Worm (Caenorhabditis elegans) whole organism, young adult: ENCODE data around the gene F41E6.8.

Source experiments
- B0019.2 ChIP-seq: fragments of 200-800 bp; sonication (Bioruptor generic); conservative IDR thresholded peaks from 2 replicates; pipeline ENCODE4 v1.3.6; 2022; ENCODE audit warnings: missing genetic modification reagents, missing genetic modification characterization, missing compliant biosample characterization
- B0336.3 ChIP-seq: fragments of 200-800 bp; sonication (Bioruptor generic); IDR thresholded peaks from 2 replicates; pipeline ENCODE4 v1.3.6; 2022; ENCODE audit warnings: missing genetic modification characterization, missing compliant biosample characterization
- D2030.7 ChIP-seq: fragments of 200-800 bp; sonication (Bioruptor generic); IDR thresholded peaks from 2 replicates; pipeline ENCODE4 v1.3.6; 2022; ENCODE audit warnings: missing genetic modification reagents, missing genetic modification characterization, missing compliant biosample characterization
- F22D6.2 ChIP-seq: sonication (generic microtip); optimal IDR thresholded peaks from 2 replicates; lab custom pipeline; 2016; ENCODE audit warnings: mild to moderate bottlenecking, missing genetic modification characterization, missing compliant biosample characterization
- F23B12.7 ChIP-seq: sonication (generic microtip); optimal IDR thresholded peaks from 2 replicates; lab custom pipeline; 2017; ENCODE audit warnings: missing genetic modification characterization, mild to moderate bottlenecking, missing compliant biosample characterization, antibody characterized with exemption, moderate library complexity; ENCODE audit not compliant: insufficient read depth
- F37B4.10 ChIP-seq: fragments of 200-800 bp; sonication (Bioruptor generic); IDR thresholded peaks from 2 replicates; pipeline ENCODE4 v1.3.6; 2022; ENCODE audit warnings: missing genetic modification characterization, missing compliant biosample characterization
- F39B2.1 ChIP-seq: fragments of 200-800 bp; sonication (Bioruptor generic); IDR thresholded peaks from 2 replicates; pipeline ENCODE4 v1.3.6; 2022; ENCODE audit warnings: missing genetic modification reagents, missing genetic modification characterization, missing compliant biosample characterization
- F52B5.7 ChIP-seq: sonication (generic microtip); optimal IDR thresholded peaks from 2 replicates; lab custom pipeline; 2016; ENCODE audit warnings: mild to moderate bottlenecking, missing genetic modification characterization, missing compliant biosample characterization
- Y79H2A.3 ChIP-seq: fragments of 200-800 bp; sonication (Bioruptor generic); conservative IDR thresholded peaks from 2 replicates; pipeline ENCODE4 v1.3.6; 2022; ENCODE audit warnings: missing genetic modification reagents, missing genetic modification characterization, missing compliant biosample characterization
- ZK185.1 ChIP-seq: sonication (generic microtip); optimal IDR thresholded peaks from 2 replicates; lab custom pipeline; 2016; ENCODE audit warnings: mild to moderate bottlenecking, missing genetic modification characterization, missing compliant biosample characterization; ENCODE audit not compliant: poor library complexity, severe bottlenecking
- aptf-3 ChIP-seq: fragments of 200-800 bp; sonication (Bioruptor generic); IDR thresholded peaks from 2 replicates; pipeline ENCODE4 v1.3.6; 2022; ENCODE audit warnings: missing genetic modification characterization, missing compliant biosample characterization
- atf-7 ChIP-seq: sonication (generic microtip); optimal IDR thresholded peaks from 2 replicates; lab custom pipeline; 2017; ENCODE audit warnings: mild to moderate bottlenecking, missing genetic modification characterization, missing compliant biosample characterization
- athp-1 ChIP-seq: sonication (generic microtip); optimal IDR thresholded peaks from 2 replicates; lab custom pipeline; 2017; ENCODE audit warnings: mild to moderate bottlenecking, missing genetic modification characterization, missing compliant biosample characterization
- attf-6 ChIP-seq: fragments of 200-800 bp; sonication (Bioruptor generic); IDR thresholded peaks from 2 replicates; pipeline ENCODE4 v1.3.6; 2022; ENCODE audit warnings: missing genetic modification reagents, missing genetic modification characterization, missing compliant biosample characterization
- cebp-1 ChIP-seq, 2 experiments: fragments of 200-800 bp in 1 of 2; sonication (Bioruptor generic) in 1 of 2; sonication (generic microtip) in 1 of 2; IDR thresholded peaks in 1 of 2; optimal IDR thresholded peaks in 1 of 2; 2 replicates each; pipeline versions ENCODE4 v1.3.6 to Lab custom; 2017 to 2022; ENCODE audit warnings: missing compliant biosample characterization in 2 of 2, missing genetic modification characterization in 2 of 2, mild to moderate bottlenecking in 1 of 2, missing genetic modification reagents in 1 of 2, moderate library complexity in 1 of 2
- cebp-2 ChIP-seq: fragments of 200-800 bp; sonication (Bioruptor generic); IDR thresholded peaks from 2 replicates; pipeline ENCODE4 v1.3.6; 2022; ENCODE audit warnings: missing genetic modification characterization, missing compliant biosample characterization
- ceh-58 ChIP-seq: fragments of 200-800 bp; sonication (Bioruptor generic); IDR thresholded peaks from 2 replicates; pipeline ENCODE4 v1.3.6; 2022; ENCODE audit warnings: missing genetic modification characterization, missing compliant biosample characterization
- ceh-91 ChIP-seq: fragments of 200-800 bp; sonication (Bioruptor generic); IDR thresholded peaks from 2 replicates; pipeline ENCODE4 v1.3.6; 2022; ENCODE audit warnings: missing genetic modification reagents, missing genetic modification characterization, missing compliant biosample characterization
- chd-7 ChIP-seq: sonication (generic microtip); optimal IDR thresholded peaks from 2 replicates; lab custom pipeline; 2016; ENCODE audit warnings: mild to moderate bottlenecking, missing genetic modification characterization, moderate library complexity, missing compliant biosample characterization
- hmg-1.2 ChIP-seq: fragments of 200-800 bp; sonication (Bioruptor generic); IDR thresholded peaks from 2 replicates; pipeline ENCODE4 v1.3.6; 2022; ENCODE audit warnings: missing genetic modification reagents, missing genetic modification characterization, missing compliant biosample characterization
- lin-26 ChIP-seq: fragments of 200-800 bp; sonication (Bioruptor generic); IDR thresholded peaks from 2 replicates; pipeline ENCODE4 v1.3.6; 2022; ENCODE audit warnings: missing genetic modification reagents, missing genetic modification characterization, missing compliant biosample characterization
- lin-35 ChIP-seq, 3 experiments: fragments of 150-350 bp in 2 of 3; sonication (generic microtip) in 1 of 3; optimal IDR thresholded peaks; 2 replicates each; lab custom pipeline; 2014 to 2018; ENCODE audit warnings: missing biosample characterization in 3 of 3, missing genetic modification characterization in 3 of 3, missing genetic modification reagents in 3 of 3
- lin-54 ChIP-seq: fragments of 200-800 bp; sonication (Bioruptor generic); optimal IDR thresholded peaks from 2 replicates; lab custom pipeline; 2018; ENCODE audit warnings: mild to moderate bottlenecking, missing genetic modification characterization, missing compliant biosample characterization
- mel-28 ChIP-seq: sonication (generic microtip); optimal IDR thresholded peaks from 2 replicates; lab custom pipeline; 2016; ENCODE audit warnings: borderline replicate concordance, mild to moderate bottlenecking, missing genetic modification characterization, missing compliant biosample characterization
- mxl-1 ChIP-seq: sonication (generic microtip); optimal IDR thresholded peaks from 2 replicates; lab custom pipeline; 2016; ENCODE audit warnings: missing genetic modification characterization, missing compliant biosample characterization
- nfya-1 ChIP-seq: sonication (generic microtip); optimal IDR thresholded peaks from 2 replicates; lab custom pipeline; 2017; ENCODE audit warnings: antibody characterized with exemption, missing compliant biosample characterization, missing genetic modification characterization, borderline replicate concordance; ENCODE audit not compliant: insufficient read depth
- nfyb-1 ChIP-seq: fragments of 200-800 bp; sonication (Bioruptor generic); IDR thresholded peaks from 2 replicates; pipeline ENCODE4 v1.3.6; 2022; ENCODE audit warnings: missing genetic modification reagents, missing genetic modification characterization, missing compliant biosample characterization
- nhr-120 ChIP-seq: fragments of 200-800 bp; sonication (Bioruptor generic); IDR thresholded peaks from 2 replicates; pipeline ENCODE4 v1.3.6; 2022; ENCODE audit warnings: missing genetic modification characterization, missing compliant biosample characterization
- nhr-179 ChIP-seq: sonication (generic microtip); optimal IDR thresholded peaks from 2 replicates; lab custom pipeline; 2016; ENCODE audit warnings: mild to moderate bottlenecking, missing genetic modification characterization, missing compliant biosample characterization
- nhr-27 ChIP-seq: fragments of 200-800 bp; sonication (Bioruptor generic); optimal IDR thresholded peaks from 2 replicates; lab custom pipeline; 2018; ENCODE audit warnings: mild to moderate bottlenecking, missing genetic modification characterization, moderate library complexity, missing compliant biosample characterization
- nhr-80 ChIP-seq: sonication (generic microtip); optimal IDR thresholded peaks from 2 replicates; lab custom pipeline; 2016; ENCODE audit warnings: missing genetic modification characterization, missing compliant biosample characterization
- pbrm-1 ChIP-seq: fragments of 200-800 bp; sonication (Bioruptor generic); IDR thresholded peaks from 2 replicates; pipeline ENCODE4 v1.3.6; 2022; ENCODE audit warnings: missing genetic modification reagents, missing genetic modification characterization, missing compliant biosample characterization
- pha-4 ChIP-seq: fragments of 150-350 bp; sonication (generic microtip); optimal IDR thresholded peaks from 2 replicates; lab custom pipeline; 2014; ENCODE audit warnings: missing biosample characterization, missing genetic modification reagents, missing genetic modification characterization
- repo-1 ChIP-seq: sonication (generic microtip); optimal IDR thresholded peaks from 2 replicates; lab custom pipeline; 2017; ENCODE audit warnings: mild to moderate bottlenecking, missing genetic modification characterization, missing compliant biosample characterization
- sdz-38 ChIP-seq: sonication (generic microtip); optimal IDR thresholded peaks from 2 replicates; lab custom pipeline; 2016; ENCODE audit warnings: missing genotype, missing genetic modification characterization, missing compliant biosample characterization
- zfh-2 ChIP-seq: fragments of 200-800 bp; sonication (Bioruptor generic); conservative IDR thresholded peaks from 2 replicates; pipeline ENCODE4 v1.3.6; 2022; ENCODE audit warnings: missing genetic modification reagents, missing genetic modification characterization, missing compliant biosample characterization

Gene F41E6.8

ce11 chrV:8610633-8611404 lies 9.5 kb upstream of the F41E6.8 start, which contains the start of gene fip-4:
fip-4 (minus strand) TSS chrV:8611268.
- TF ChIP-seq nhr-80 = peak; percentile 67
- TF ChIP-seq nfyb-1 (GFP tag; lab: Robert Waterston, UW) = no peak
- TF ChIP-seq aptf-3 (GFP tag; lab: Robert Waterston, UW) = 0 out of 2 replicates have a peak, but pooled peaks have one; percentile 23
- no peak for TF ChIP-seq cebp-2 (GFP tag; lab: Robert Waterston, UW)
- TF ChIP-seq ZK185.1 (tag; lab: Kevin White, UChicago) = peak; percentile 10
- TF ChIP-seq pha-4 (tag; lab: Kevin White, UChicago) = peak; percentile 68
- no peak for TF ChIP-seq D2030.7 (GFP tag; lab: Robert Waterston, UW)
- TF ChIP-seq F22D6.2 (tag; lab: Kevin White, UChicago) = no peak
- no peak for TF ChIP-seq attf-6
- 0 out of 2 replicates have a peak, but pooled peaks have one; percentile 8 for TF ChIP-seq zfh-2 (GFP tag; lab: Robert Waterston, UW)
- TF ChIP-seq Y79H2A.3 (GFP tag; lab: Robert Waterston, UW) = no peak
- TF ChIP-seq F23B12.7 (tag; lab: Kevin White, UChicago) = peak; percentile 23
- no peak for TF ChIP-seq mxl-1 (tag; lab: Kevin White, UChicago)
- TF ChIP-seq B0336.3 (GFP tag; lab: Robert Waterston, UW) = 0 out of 2 replicates have a peak, but pooled peaks have one; percentile 18

DNA sequence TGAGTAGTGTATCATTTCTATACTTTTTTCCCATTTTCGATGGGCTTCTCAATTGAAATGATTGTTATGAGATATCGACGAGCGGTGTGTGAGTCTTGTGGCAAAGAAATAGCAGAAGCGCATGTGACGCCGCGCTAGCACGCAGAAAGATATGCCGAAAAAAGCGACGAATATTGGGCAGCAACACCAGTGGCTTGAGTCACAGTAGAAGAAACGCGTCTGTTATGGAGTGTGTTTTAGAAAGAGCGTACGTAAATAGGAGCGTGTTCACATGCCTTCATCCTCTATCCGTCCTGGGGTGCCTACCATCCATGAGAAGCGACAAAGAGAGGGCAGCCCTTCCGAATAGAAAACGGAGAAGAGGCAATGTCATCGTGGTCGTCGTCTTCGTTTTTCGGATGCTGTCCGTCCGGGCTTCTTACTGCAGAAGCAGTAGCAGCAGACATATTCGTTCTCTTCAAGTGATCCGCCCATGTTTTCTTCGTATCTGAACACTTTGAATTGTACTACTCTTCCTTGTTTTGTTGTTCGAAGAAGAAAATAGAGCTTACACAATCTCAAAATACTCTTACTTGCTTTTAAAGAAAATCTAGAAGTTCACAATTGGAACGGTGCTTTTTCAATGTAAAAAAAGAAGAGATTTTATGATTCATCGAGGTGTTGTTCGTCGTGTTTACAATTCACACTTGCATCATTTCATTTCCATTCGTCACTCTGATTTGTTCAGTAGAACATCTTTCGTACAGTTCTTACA lies 8.6 kb upstream of the F41E6.8 start:
- no peak for TF ChIP-seq ceh-58
- TF ChIP-seq F52B5.7 = peak; percentile 22
- peak; percentile 38 for TF ChIP-seq chd-7
- 0 out of 2 replicates have a peak, but pooled peaks have one; percentile 30 for TF ChIP-seq nhr-120
- TF ChIP-seq lin-35 (GFP tag; optimal IDR thresholded peaks at IDR 0.05; lab: Kevin White, UChicago) = peak in 1 of 3 experiments; percentile 11
- TF ChIP-seq zfh-2 (GFP tag; lab: Robert Waterston, UW) = peak; percentile 54; the same call in 1 of the 2 replicates
- TF ChIP-seq F22D6.2 (tag; lab: Kevin White, UChicago) = no peak
- peak; percentile 31 for TF ChIP-seq repo-1 (tag; lab: Kevin White, UChicago)
- TF ChIP-seq nfya-1 = no peak
- TF ChIP-seq cebp-1 (GFP tag; IDR thresholded peaks at IDR 0.05; lab: Robert Waterston, UW) = no peak
- peak; percentile 36 for TF ChIP-seq cebp-1 (tag; optimal IDR thresholded peaks at IDR 0.05; lab: Kevin White, UChicago)
- TF ChIP-seq aptf-3 (GFP tag; lab: Robert Waterston, UW) = 0 out of 2 replicates have a peak, but pooled peaks have one; percentile 7
- TF ChIP-seq hmg-1.2 = 0 out of 2 replicates have a peak, but pooled peaks have one; percentile 5
- no peak for TF ChIP-seq sdz-38 (tag; lab: Kevin White, UChicago)
- TF ChIP-seq lin-26 = peak; percentile 66; the same call in 1 of the 2 replicates
- TF ChIP-seq F37B4.10 (GFP tag; lab: Robert Waterston, UW) = no peak
- TF ChIP-seq atf-7 = no peak
- TF ChIP-seq nhr-179 (tag; lab: Kevin White, UChicago) = no peak

ce11 chrV:8608483-8608882 lies 7.2 kb upstream of the F41E6.8 start:
- TF ChIP-seq ceh-91 (GFP tag; lab: Robert Waterston, UW) (no peak), mel-28 (no peak), lin-54 (GFP tag; lab: Kevin White, UChicago) (no peak), B0019.2 (GFP tag; lab: Robert Waterston, UW) (no peak), nhr-27 (tag; lab: Kevin White, UChicago) (no peak), F39B2.1 (GFP tag; lab: Robert Waterston, UW) (no peak), athp-1 (tag; lab: Kevin White, UChicago) (no peak), pbrm-1 (no peak)
